Fruit fly (Drosophila melanogaster) whole organism, embryonic: ENCODE measurements around the gene Or85c.

Experiments used
- Blimp-1 ChIP-seq: fragments of 200-800 bp; sonication (Bioruptor generic); optimal IDR thresholded peaks from 3 replicates; lab custom pipeline; 2018; ENCODE audit warnings: missing biosample characterization, missing genetic modification characterization, mild to moderate bottlenecking, moderate library complexity, missing genetic modification reagents
- CG12299 ChIP-seq: fragments of 200-800 bp; sonication (Bioruptor generic); optimal IDR thresholded peaks from 2 replicates; lab custom pipeline; 2018; ENCODE audit warnings: missing biosample characterization, mild to moderate bottlenecking, missing genetic modification characterization
- CG15479 ChIP-seq: fragments of 200-800 bp; sonication (Bioruptor generic); optimal IDR thresholded peaks from 3 replicates; lab custom pipeline; 2019; ENCODE audit warnings: missing biosample characterization, mild to moderate bottlenecking, missing genetic modification characterization, moderate library complexity
- CG15601 ChIP-seq: fragments of 200-800 bp; sonication (Bioruptor generic); optimal IDR thresholded peaks from 3 replicates; lab custom pipeline; 2019; ENCODE audit warnings: missing biosample characterization, mild to moderate bottlenecking, missing genetic modification characterization, moderate library complexity
- CG1603 ChIP-seq: fragments of 200-800 bp; sonication (Bioruptor generic); optimal IDR thresholded peaks from 2 replicates; lab custom pipeline; 2019; ENCODE audit warnings: missing biosample characterization, mild to moderate bottlenecking, missing genetic modification characterization, moderate library complexity
- CG18011 ChIP-seq: fragments of 200-800 bp; sonication (Bioruptor generic); optimal IDR thresholded peaks from 2 replicates; lab custom pipeline; 2017; ENCODE audit warnings: missing biosample characterization, missing genetic modification characterization, mild to moderate bottlenecking, moderate library complexity, missing genotype
- CG6689 ChIP-seq: fragments of 200-800 bp; sonication (Bioruptor generic); IDR thresholded peaks from 2 replicates; pipeline ENCODE4 v1.3.6; 2022; ENCODE audit warnings: missing biosample characterization, missing genetic modification characterization
- CG8388 ChIP-seq: fragments of 200-800 bp; sonication (Bioruptor generic); optimal IDR thresholded peaks from 2 replicates; lab custom pipeline; 2019; ENCODE audit warnings: missing biosample characterization, mild to moderate bottlenecking, missing genetic modification characterization, moderate library complexity
- CG8765 ChIP-seq: fragments of 200-800 bp; sonication (Bioruptor generic); IDR thresholded peaks from 2 replicates; pipeline ENCODE4 v1.3.6; 2022; ENCODE audit warnings: missing biosample characterization, missing genetic modification characterization
- Dfd ChIP-seq, 2 experiments: fragments of >200 bp; optimal IDR thresholded peaks; 2 replicates each; lab custom pipeline; 2017; ENCODE audit warnings: missing biosample characterization in 2 of 2, missing genetic modification characterization in 2 of 2
- Elba2 ChIP-seq: fragments of 200-800 bp; sonication (Bioruptor generic); optimal IDR thresholded peaks from 3 replicates; lab custom pipeline; 2016; ENCODE audit warnings: missing biosample characterization, missing genetic modification characterization
- Hmx ChIP-seq: fragments of 200-800 bp; sonication (Bioruptor generic); optimal IDR thresholded peaks from 2 replicates; lab custom pipeline; 2016; ENCODE audit warnings: missing biosample characterization, missing genetic modification characterization
- PHDP ChIP-seq: fragments of 200-800 bp; sonication (Bioruptor generic); optimal IDR thresholded peaks from 3 replicates; lab custom pipeline; 2018; ENCODE audit warnings: missing biosample characterization, mild to moderate bottlenecking, missing genetic modification characterization, moderate library complexity
- Xbp1 ChIP-seq: fragments of 200-800 bp; sonication (Bioruptor generic); optimal IDR thresholded peaks from 3 replicates; lab custom pipeline; 2016; ENCODE audit warnings: missing biosample characterization, mild to moderate bottlenecking, missing genetic modification characterization
- dan ChIP-seq: fragments of 200-800 bp; sonication (Bioruptor generic); IDR thresholded peaks from 2 replicates; pipeline ENCODE4 v1.3.6; 2022; ENCODE audit warnings: missing biosample characterization, missing genetic modification characterization
- ftz-f1 ChIP-seq: fragments of 200-800 bp; sonication (Bioruptor generic); optimal IDR thresholded peaks from 2 replicates; lab custom pipeline; 2016; ENCODE audit warnings: missing biosample characterization, missing genetic modification characterization
- gsb ChIP-seq: fragments of 200-800 bp; sonication (Bioruptor generic); IDR thresholded peaks from 2 replicates; pipeline ENCODE4 v1.3.6; 2022; ENCODE audit warnings: missing biosample characterization, missing genetic modification characterization
- insv ChIP-seq, 2 experiments: fragments of 200-800 bp; sonication (Bioruptor generic); optimal IDR thresholded peaks; 3 replicates each; lab custom pipeline; 2016 to 2018; ENCODE audit warnings: missing biosample characterization in 2 of 2, missing genetic modification characterization in 2 of 2

Or85c gene

dm6 chr3R:8467819-8468421, 44.9 kb downstream of the Or85c start (continued):
- TF ChIP-seq Xbp1 (GFP tag; lab: Kevin White, UChicago) = no peak
- no peak for TF ChIP-seq CG18011 (GFP tag; lab: Kevin White, UChicago)
- no peak for TF ChIP-seq Hmx (GFP tag; lab: Kevin White, UChicago)
- peak; percentile 95 for TF ChIP-seq CG15479
- no peak for TF ChIP-seq CG1603 (tag; lab: Kevin White, UChicago)
- TF ChIP-seq CG8388 = no peak
- no peak for TF ChIP-seq CG15601 (tag; lab: Kevin White, UChicago)
- peak; percentile 55; the same call in 1 of the 2 replicates for TF ChIP-seq CG8765
- no peak for TF ChIP-seq ftz-f1
- TF ChIP-seq gsb (GFP tag; lab: Robert Waterston, UW) = no peak
- TF ChIP-seq CG6689 (GFP tag; lab: Robert Waterston, UW) = no peak
- TF ChIP-seq CG12299 (tag; lab: Kevin White, UChicago) = no peak
- no peak for TF ChIP-seq dan (GFP tag; lab: Robert Waterston, UW)

- no peak for TF ChIP-seq PHDP (tag; lab: Kevin White, UChicago)
- TF ChIP-seq insv (GFP tag; optimal IDR thresholded peaks at IDR 0.05; lab: Kevin White, UChicago) = peak in 1 of 2 experiments; percentile 91
- no peak for TF ChIP-seq Dfd (GFP tag; optimal IDR thresholded peaks at IDR 0.05; lab: Kevin White, UChicago)
- TF ChIP-seq Blimp-1 (GFP tag; lab: Kevin White, UChicago) = no peak
- peak; percentile 54 for TF ChIP-seq Elba2 (GFP tag; lab: Kevin White, UChicago)
- TF ChIP-seq, all 482 proteins: peak for 2
Measured at dm6 chr3R:8463904-8464303, 48.9 kb downstream of the Or85c start.
